Worm (Caenorhabditis elegans): ENCODE measurements around the gene B0303.11.

DNA sequence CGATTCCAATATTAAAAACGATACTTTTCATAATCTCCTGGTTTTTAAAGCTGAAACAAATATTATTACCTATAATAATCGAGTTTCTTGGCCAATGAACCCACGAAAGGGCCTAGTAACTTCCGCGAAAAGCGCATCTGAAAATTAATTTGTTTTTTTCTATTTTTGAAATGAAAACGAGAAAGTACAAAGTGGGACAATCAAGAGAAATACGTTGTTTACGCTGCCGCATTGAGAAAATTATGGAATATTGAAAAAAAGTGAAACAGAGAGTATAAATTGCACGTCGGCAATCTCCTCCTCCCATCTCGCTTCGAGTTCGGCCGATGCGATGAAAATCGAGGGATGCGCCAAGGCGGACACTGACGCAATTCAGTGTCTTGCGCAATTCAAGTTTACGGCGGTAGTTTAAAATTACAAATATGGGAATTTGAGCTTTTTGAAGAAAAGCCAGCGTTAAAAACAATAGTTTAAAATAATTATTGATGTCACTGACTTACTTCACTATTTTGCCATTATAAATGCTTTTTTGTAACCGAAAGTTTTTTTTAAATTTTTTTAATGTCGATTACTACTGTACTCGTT lies 31.2 kb upstream of the B0303.11 start, which contains the start of gene pdhk-2:
- peak; percentile 79 for TF ChIP-seq lin-29 (GFP tag; IDR thresholded peaks at IDR 0.05)
- TF ChIP-seq hlh-11 (tag; optimal IDR thresholded peaks at IDR 0.05), result peak; percentile 94
- peak; percentile 53 for TF ChIP-seq unc-130 (GFP tag; optimal IDR thresholded peaks at IDR 0.05)

All from whole organism, L4 larva.